Worm (Caenorhabditis elegans): ENCODE data around the gene C37C3.12.

The C37C3.12 gene

ce11 chrV:7876881-7877475, 37.6 kb upstream of the C37C3.12 start, which contains the start of gene F40A3.3:
TSS of gene F40A3.3 (plus strand) at chrV:7877444.
- TF ChIP-seq C08G9.2 (tag; optimal IDR thresholded peaks at IDR 0.05) (no peak), ref-2 (tag; optimal IDR thresholded peaks at IDR 0.05) (no peak), ceh-18 (tag; optimal IDR thresholded peaks at IDR 0.05) (no peak), tbx-2 (tag; optimal IDR thresholded peaks at IDR 0.05) (no peak), lim-6 (tag; optimal IDR thresholded peaks at IDR 0.05) (no peak), zip-5 (tag; optimal IDR thresholded peaks at IDR 0.05) (no peak), ceh-34 (tag; optimal IDR thresholded peaks at IDR 0.05) (no peak), elt-2 (tag; optimal IDR thresholded peaks at IDR 0.05) (no peak), pqm-1 (tag; optimal IDR thresholded peaks at IDR 0.05) (no peak), che-1 (tag; optimal IDR thresholded peaks at IDR 0.05) (no peak), C38D4.7 (GFP tag; optimal IDR thresholded peaks at IDR 0.05) (no peak), pha-2 (tag; optimal IDR thresholded peaks at IDR 0.05) (no peak), gmeb-2 (tag; optimal IDR thresholded peaks at IDR 0.05) (no peak), nhr-11 (tag; optimal IDR thresholded peaks at IDR 0.05) (no peak), fkh-10 (GFP tag; optimal IDR thresholded peaks at IDR 0.05) (no peak)

- no peak for TF ChIP-seq hlh-8 (tag; optimal IDR thresholded peaks at IDR 0.05)
- no peak for TF ChIP-seq ets-4 (tag; optimal IDR thresholded peaks at IDR 0.05)
- no peak for TF ChIP-seq rnt-1 (tag; optimal IDR thresholded peaks at IDR 0.05)
- no peak for TF ChIP-seq fax-1 (tag; optimal IDR thresholded peaks at IDR 0.05)
- no peak for TF ChIP-seq hlh-6 (tag; optimal IDR thresholded peaks at IDR 0.05)
Observed at ce11 chrV:7875456-7875855, 36.1 kb upstream of the C37C3.12 start, which contains the start of gene F40A3.4. TSS of gene F40A3.4 (plus strand) at chrV:7875756.

ce11 chrV:7872945-7873344, 33.6 kb upstream of the C37C3.12 start:
- TF ChIP-seq nfya-1 (tag; optimal IDR thresholded peaks at IDR 0.05) (no peak), pha-4 (tag; optimal IDR thresholded peaks at IDR 0.05) (no peak), fkh-6 (tag; optimal IDR thresholded peaks at IDR 0.05) (no peak), ceh-2 (tag; optimal IDR thresholded peaks at IDR 0.05) (no peak), unc-3 (GFP tag; conservative IDR thresholded peaks at IDR 0.05) (no peak), unc-3 (tag; optimal IDR thresholded peaks at IDR 0.05) (no peak), fkh-10 (GFP tag; optimal IDR thresholded peaks at IDR 0.05) (peak; percentile 16), ama-1 (optimal IDR thresholded peaks at IDR 0.05) (no peak), syd-9 (tag; optimal IDR thresholded peaks at IDR 0.05) (no peak), unc-55 (GFP tag; optimal IDR thresholded peaks at IDR 0.05) (no peak), pha-2 (tag; optimal IDR thresholded peaks at IDR 0.05) (no peak), unc-42 (tag; optimal IDR thresholded peaks at IDR 0.05) (peak; percentile 96), K09A11.1 (tag; optimal IDR thresholded peaks at IDR 0.05; ENCODE audit: insufficient read depth) (no peak), dve-1 (tag; optimal IDR thresholded peaks at IDR 0.05) (no peak)

- no peak for TF ChIP-seq ceh-14 (tag; optimal IDR thresholded peaks at IDR 0.05)
Observed at ce11 chrV:7870707-7871106, 31.3 kb upstream of the C37C3.12 start, which contains the start of gene nipi-4. TSS of gene nipi-4 (minus strand) at chrV:7870807.

- no peak for TF ChIP-seq tbx-7 (tag; optimal IDR thresholded peaks at IDR 0.05)
- TF ChIP-seq lim-6 (tag; optimal IDR thresholded peaks at IDR 0.05) = no peak
- TF ChIP-seq Y22D7AL.16 (tag; optimal IDR thresholded peaks at IDR 0.05) = no peak
- no peak for TF ChIP-seq ceh-24 (tag; optimal IDR thresholded peaks at IDR 0.05)
- TF ChIP-seq nfya-1 (tag; optimal IDR thresholded peaks at IDR 0.05) = no peak
- no peak for TF ChIP-seq tbx-2 (tag; optimal IDR thresholded peaks at IDR 0.05)
- no peak for TF ChIP-seq ceh-31 (tag; optimal IDR thresholded peaks at IDR 0.05)
- no peak for TF ChIP-seq eyg-1 (tag; optimal IDR thresholded peaks at IDR 0.05)
- no peak for TF ChIP-seq pax-1 (tag; optimal IDR thresholded peaks at IDR 0.05)
- TF ChIP-seq hlh-13 (GFP tag; optimal IDR thresholded peaks at IDR 0.05) = no peak
- no peak for TF ChIP-seq ref-2 (tag; optimal IDR thresholded peaks at IDR 0.05)
- no peak for TF ChIP-seq fkh-10 (GFP tag; optimal IDR thresholded peaks at IDR 0.05)
- no peak for TF ChIP-seq hlh-8 (tag; optimal IDR thresholded peaks at IDR 0.05)
- no peak for TF ChIP-seq ceh-9 (tag; optimal IDR thresholded peaks at IDR 0.05)
- no peak for TF ChIP-seq rnt-1 (tag; optimal IDR thresholded peaks at IDR 0.05)
- TF ChIP-seq hlh-30 (tag; optimal IDR thresholded peaks at IDR 0.05; ENCODE audit: insufficient read depth) = no peak
Observed at ce11 chrV:7864663-7865062, 25.3 kb upstream of the C37C3.12 start, which contains the start of gene C37C3.11. TSS of gene C37C3.11 (minus strand) at chrV:7864763.

Measured in whole organism, late embryonic.